Fruit fly (Drosophila melanogaster) whole organism, embryonic: ENCODE data around the gene kibra.

Source experiments
- Asciz ChIP-seq: fragments of 200-800 bp; sonication (Bioruptor generic); optimal IDR thresholded peaks from 2 replicates; lab custom pipeline; 2017; ENCODE audit warnings: missing biosample characterization, mild to moderate bottlenecking, missing genetic modification characterization, missing genetic modification reagents
- Atf3 ChIP-seq: fragments of 200-800 bp; sonication (Bioruptor generic); optimal IDR thresholded peaks from 3 replicates; lab custom pipeline; 2016; ENCODE audit warnings: missing biosample characterization, missing genetic modification characterization
- Bgb ChIP-seq: fragments of 200-800 bp; sonication (Bioruptor generic); IDR thresholded peaks from 2 replicates; pipeline ENCODE4 v1.3.6; 2022; ENCODE audit warnings: missing biosample characterization, missing genetic modification characterization; ENCODE audit not compliant: partially characterized antibody
- CG10462 ChIP-seq: fragments of 200-800 bp; sonication (Bioruptor generic); optimal IDR thresholded peaks from 2 replicates; lab custom pipeline; 2016; ENCODE audit warnings: missing biosample characterization, missing genetic modification characterization
- CG15514 ChIP-seq: fragments of 200-800 bp; sonication (Bioruptor generic); optimal IDR thresholded peaks from 3 replicates; lab custom pipeline; 2017; ENCODE audit warnings: missing biosample characterization, missing genetic modification characterization, mild to moderate bottlenecking, moderate library complexity, missing genetic modification reagents
- CG16863 ChIP-seq: fragments of 200-800 bp; sonication (Bioruptor generic); optimal IDR thresholded peaks from 3 replicates; lab custom pipeline; 2016; ENCODE audit warnings: missing biosample characterization, missing genetic modification characterization
- CG18262 ChIP-seq: fragments of 200-800 bp; optimal IDR thresholded peaks from 3 replicates; lab custom pipeline; 2019; ENCODE audit warnings: missing biosample characterization, mild to moderate bottlenecking, missing genetic modification characterization, moderate library complexity
- CG2678 ChIP-seq: fragments of 200-800 bp; sonication (Bioruptor generic); optimal IDR thresholded peaks from 3 replicates; lab custom pipeline; 2019; ENCODE audit warnings: missing biosample characterization, mild to moderate bottlenecking, missing genetic modification characterization, moderate library complexity
- CG3281 ChIP-seq: fragments of 200-800 bp; sonication (Bioruptor generic); optimal IDR thresholded peaks from 3 replicates; lab custom pipeline; 2017; ENCODE audit warnings: missing biosample characterization, mild to moderate bottlenecking, missing genetic modification characterization
- CG33213 ChIP-seq: fragments of 200-800 bp; sonication (Bioruptor generic); optimal IDR thresholded peaks from 3 replicates; lab custom pipeline; 2016; ENCODE audit warnings: missing biosample characterization, missing genetic modification characterization
- CG33557 ChIP-seq: fragments of 200-800 bp; sonication (Bioruptor generic); optimal IDR thresholded peaks from 2 replicates; lab custom pipeline; 2019; ENCODE audit warnings: missing biosample characterization, mild to moderate bottlenecking, missing genetic modification characterization, moderate library complexity
- CG4707 ChIP-seq: fragments of 200-800 bp; sonication (Bioruptor generic); optimal IDR thresholded peaks from 2 replicates; lab custom pipeline; 2018; ENCODE audit warnings: missing biosample characterization, mild to moderate bottlenecking, missing genetic modification characterization, moderate library complexity
- CG6175 ChIP-seq: fragments of 200-800 bp; sonication (Bioruptor generic); IDR thresholded peaks from 3 replicates; pipeline ENCODE4 v1.3.6; 2022; ENCODE audit warnings: missing biosample characterization, missing genetic modification characterization
- CG6254 ChIP-seq: fragments of 200-800 bp; sonication (Bioruptor generic); optimal IDR thresholded peaks from 3 replicates; lab custom pipeline; 2017; ENCODE audit warnings: mild to moderate bottlenecking, missing biosample characterization, missing genetic modification reagents, missing genetic modification characterization
- CG6765 ChIP-seq: fragments of 200-800 bp; sonication (Bioruptor generic); optimal IDR thresholded peaks from 3 replicates; lab custom pipeline; 2017; ENCODE audit warnings: missing biosample characterization, mild to moderate bottlenecking, missing genetic modification characterization
- CG7271 ChIP-seq: fragments of 200-800 bp; sonication (Bioruptor generic); optimal IDR thresholded peaks from 2 replicates; lab custom pipeline; 2018; ENCODE audit warnings: missing biosample characterization, mild to moderate bottlenecking, missing genetic modification characterization, moderate library complexity
- CG8944 ChIP-seq: fragments of 200-800 bp; sonication (Bioruptor generic); optimal IDR thresholded peaks from 3 replicates; lab custom pipeline; 2016; ENCODE audit warnings: missing biosample characterization, missing genetic modification characterization
- CG9215 ChIP-seq: fragments of 200-800 bp; sonication (Bioruptor generic); IDR thresholded peaks from 2 replicates; pipeline ENCODE4 v1.3.6; 2022; ENCODE audit warnings: missing biosample characterization, missing genetic modification characterization
- CG9727 ChIP-seq: fragments of 200-800 bp; sonication (Bioruptor generic); optimal IDR thresholded peaks from 3 replicates; lab custom pipeline; 2017; ENCODE audit warnings: missing biosample characterization, mild to moderate bottlenecking, missing genetic modification characterization
- CkIIα-i1 ChIP-seq: fragments of 200-800 bp; sonication (Bioruptor generic); IDR thresholded peaks from 2 replicates; pipeline ENCODE4 v1.3.6; 2022; ENCODE audit warnings: missing biosample characterization, missing genetic modification characterization
- D ChIP-seq, 2 experiments: fragments of 200-800 bp in 1 of 2; fragments of >200 bp in 1 of 2; sonication (Bioruptor generic) in 1 of 2; optimal IDR thresholded peaks; 2 replicates in 1 of 2; 3 replicates in 1 of 2; lab custom pipeline; 2017; ENCODE audit warnings: mild to moderate bottlenecking in 1 of 2, missing biosample characterization in 1 of 2, missing genetic modification characterization in 1 of 2, missing genetic modification reagents in 1 of 2
- Dip3 ChIP-seq: fragments of 200-800 bp; sonication (Bioruptor generic); optimal IDR thresholded peaks from 3 replicates; lab custom pipeline; 2016; ENCODE audit warnings: missing biosample characterization, missing genetic modification characterization
- E2f1 ChIP-seq: fragments of 200-800 bp; sonication (Bioruptor generic); IDR thresholded peaks from 2 replicates; pipeline ENCODE4 v1.3.6; 2022; ENCODE audit warnings: missing biosample characterization, missing genetic modification characterization
- Hr39 ChIP-seq: fragments of >200 bp; optimal IDR thresholded peaks from 2 replicates; lab custom pipeline; 2017
- MBD-R2 ChIP-seq: fragments of 200-800 bp; sonication (Bioruptor generic); IDR thresholded peaks from 2 replicates; pipeline ENCODE4 v1.3.6; 2022; ENCODE audit warnings: missing biosample characterization, missing genetic modification characterization
- Meics ChIP-seq: fragments of 200-800 bp; sonication (Bioruptor generic); optimal IDR thresholded peaks from 2 replicates; lab custom pipeline; 2017; ENCODE audit warnings: missing biosample characterization, mild to moderate bottlenecking, missing genetic modification characterization
- Mes4 ChIP-seq: fragments of 200-800 bp; sonication (Bioruptor generic); optimal IDR thresholded peaks from 2 replicates; lab custom pipeline; 2016; ENCODE audit warnings: missing biosample characterization, missing genetic modification characterization
- Mrtf ChIP-seq: fragments of 200-800 bp; sonication (Bioruptor generic); IDR thresholded peaks from 3 replicates; pipeline ENCODE4 v1.3.6; 2022; ENCODE audit warnings: missing biosample characterization, missing genetic modification characterization
- Opbp ChIP-seq: fragments of 200-800 bp; sonication (Bioruptor generic); IDR thresholded peaks from 3 replicates; pipeline ENCODE4 v1.3.6; 2022; ENCODE audit warnings: missing biosample characterization, missing genetic modification characterization; ENCODE audit not compliant: partially characterized antibody
- Ptx1 ChIP-seq: fragments of 200-800 bp; sonication (Bioruptor generic); IDR thresholded peaks from 2 replicates; pipeline ENCODE4 v1.3.6; 2022; ENCODE audit warnings: missing biosample characterization, missing genetic modification characterization
- Scr ChIP-seq: fragments of 200-800 bp; sonication (Bioruptor generic); IDR thresholded peaks from 2 replicates; pipeline ENCODE4 v1.3.6; 2022; ENCODE audit warnings: missing biosample characterization, missing genetic modification characterization; ENCODE audit not compliant: partially characterized antibody
- exex ChIP-seq: fragments of 200-800 bp; sonication (Bioruptor generic); optimal IDR thresholded peaks from 4 replicates; lab custom pipeline; 2018; ENCODE audit warnings: missing biosample characterization, mild to moderate bottlenecking, missing genetic modification characterization, moderate library complexity
- fd102C ChIP-seq: fragments of 200-800 bp; sonication (Bioruptor generic); optimal IDR thresholded peaks from 2 replicates; lab custom pipeline; 2018; ENCODE audit warnings: missing biosample characterization, mild to moderate bottlenecking, missing genetic modification characterization, moderate library complexity
- fd64A ChIP-seq: fragments of 200-800 bp; sonication (Bioruptor generic); optimal IDR thresholded peaks from 3 replicates; lab custom pipeline; 2018; ENCODE audit warnings: missing biosample characterization, mild to moderate bottlenecking, missing genetic modification characterization
- ftz-f1 ChIP-seq: fragments of 200-800 bp; sonication (Bioruptor generic); optimal IDR thresholded peaks from 2 replicates; lab custom pipeline; 2016; ENCODE audit warnings: missing biosample characterization, missing genetic modification characterization
- gsb ChIP-seq: fragments of 200-800 bp; sonication (Bioruptor generic); IDR thresholded peaks from 2 replicates; pipeline ENCODE4 v1.3.6; 2022; ENCODE audit warnings: missing biosample characterization, missing genetic modification characterization
- hbn ChIP-seq: fragments of 200-800 bp; sonication (Bioruptor generic); IDR thresholded peaks from 2 replicates; pipeline ENCODE4 v1.3.6; 2022; ENCODE audit warnings: missing biosample characterization, missing genetic modification characterization; ENCODE audit not compliant: partially characterized antibody
- inv ChIP-seq: fragments of 200-800 bp; sonication (Bioruptor generic); IDR thresholded peaks from 2 replicates; pipeline ENCODE4 v1.3.6; 2022; ENCODE audit warnings: missing biosample characterization, missing genetic modification characterization; ENCODE audit not compliant: partially characterized antibody
- klu ChIP-seq: fragments of 200-800 bp; sonication (Bioruptor generic); IDR thresholded peaks from 2 replicates; pipeline ENCODE4 v1.3.6; 2022; ENCODE audit warnings: missing biosample characterization, missing genetic modification characterization
- lbe ChIP-seq: fragments of 200-800 bp; sonication (Bioruptor generic); optimal IDR thresholded peaks from 2 replicates; lab custom pipeline; 2016; ENCODE audit warnings: missing biosample characterization, mild to moderate bottlenecking, missing genetic modification characterization
- nom ChIP-seq: fragments of 200-800 bp; sonication (Bioruptor generic); optimal IDR thresholded peaks from 2 replicates; lab custom pipeline; 2017; ENCODE audit warnings: missing biosample characterization, missing genetic modification characterization, mild to moderate bottlenecking, moderate library complexity, missing genetic modification reagents
- pho ChIP-seq: fragments of 200-800 bp; sonication (Bioruptor generic); optimal IDR thresholded peaks from 2 replicates; lab custom pipeline; 2016; ENCODE audit warnings: missing biosample characterization, missing genetic modification characterization
- prd ChIP-seq, 3 experiments: fragments of >200 bp in 2 of 3; fragments of 200-800 bp in 1 of 3; sonication (Bioruptor generic) in 1 of 3; optimal IDR thresholded peaks in 2 of 3; IDR thresholded peaks in 1 of 3; 2 replicates in 2 of 3; 3 replicates in 1 of 3; pipeline versions ENCODE4 v1.3.6 to Lab custom; 2017 to 2022; ENCODE audit warnings: missing biosample characterization in 1 of 3, missing genetic modification characterization in 1 of 3
- ranshi ChIP-seq: fragments of 200-800 bp; sonication (Bioruptor generic); IDR thresholded peaks from 2 replicates; pipeline ENCODE4 v1.3.6; 2022; ENCODE audit warnings: missing biosample characterization, missing genetic modification characterization
- slbo ChIP-seq: fragments of 200-800 bp; sonication (Bioruptor generic); IDR thresholded peaks from 2 replicates; pipeline ENCODE4 v1.3.6; 2022; ENCODE audit warnings: missing biosample characterization, missing genetic modification characterization
- sna ChIP-seq: fragments of 200-800 bp; sonication (Bioruptor generic); IDR thresholded peaks from 2 replicates; pipeline ENCODE4 v1.3.6; 2022; ENCODE audit warnings: missing biosample characterization, missing genetic modification characterization; ENCODE audit not compliant: partially characterized antibody
- wor ChIP-seq: fragments of 200-800 bp; sonication (Bioruptor generic); IDR thresholded peaks from 2 replicates; pipeline ENCODE4 v1.3.6; 2022; ENCODE audit warnings: missing biosample characterization, missing genetic modification characterization
- z ChIP-seq: fragments of 200-800 bp; sonication (Bioruptor generic); IDR thresholded peaks from 3 replicates; pipeline ENCODE4 v1.3.6; 2022; ENCODE audit warnings: missing biosample characterization, missing genetic modification characterization

The kibra gene

dm6 chr3R:14723671-14724500, at the start of gene kibra (continued):
- TF ChIP-seq CG15514 (GFP tag; lab: Kevin White, UChicago), result peak; percentile 100
- TF ChIP-seq hbn (GFP tag; lab: Robert Waterston, UW), result no peak
- TF ChIP-seq CG6254 (GFP tag; lab: Kevin White, UChicago), result peak; percentile 23
- TF ChIP-seq fd102C (GFP tag; lab: Kevin White, UChicago), result no peak
- no peak for TF ChIP-seq z (GFP tag; lab: Robert Waterston, UW)
- no peak for TF ChIP-seq Mrtf (GFP tag; lab: Robert Waterston, UW)
- TF ChIP-seq klu (GFP tag; lab: Robert Waterston, UW), result no peak
- TF ChIP-seq slbo (GFP tag; lab: Robert Waterston, UW), result no peak
- no peak for TF ChIP-seq CG6175 (GFP tag; lab: Robert Waterston, UW)
- TF ChIP-seq CG9727 (GFP tag; lab: Kevin White, UChicago), result peak; percentile 72
- TF ChIP-seq ranshi (GFP tag; lab: Robert Waterston, UW), result no peak
- TF ChIP-seq Meics (GFP tag; lab: Kevin White, UChicago), result peak; percentile 59
- peak; percentile 30 for TF ChIP-seq Atf3 (GFP tag; lab: Kevin White, UChicago)
- peak; percentile 51 for TF ChIP-seq fd64A (GFP tag; lab: Kevin White, UChicago)
- peak; percentile 22 for TF ChIP-seq exex (tag; lab: Kevin White, UChicago)
- peak; percentile 49 for TF ChIP-seq CG6765 (GFP tag; lab: Kevin White, UChicago)
- peak; percentile 70 for TF ChIP-seq pho
- TF ChIP-seq D (optimal IDR thresholded peaks at IDR 0.05; lab: Kevin White, UChicago), result no peak
- TF ChIP-seq D (GFP tag; optimal IDR thresholded peaks at IDR 0.05; lab: Kevin White, UChicago), result peak; percentile 48
- peak; percentile 94 for TF ChIP-seq CG33213 (GFP tag; lab: Kevin White, UChicago)
- peak; percentile 81 for TF ChIP-seq CG8944 (GFP tag; lab: Kevin White, UChicago)
- TF ChIP-seq CG2678 (tag; lab: Kevin White, UChicago), result peak; percentile 63
- TF ChIP-seq CG10462, result peak; percentile 53
- peak; percentile 21 for TF ChIP-seq Asciz (GFP tag; lab: Kevin White, UChicago)
- TF ChIP-seq CG7271 (tag; lab: Kevin White, UChicago), result peak; percentile 15
- TF ChIP-seq inv, result no peak
- peak; percentile 44 for TF ChIP-seq CG18262
- TF ChIP-seq prd (optimal IDR thresholded peaks at IDR 0.05; lab: Kevin White, UChicago), result no peak
- no peak for TF ChIP-seq prd (GFP tag; IDR thresholded peaks at IDR 0.05; lab: Robert Waterston, UW)
- TF ChIP-seq Hr39, result no peak
- TF ChIP-seq Scr (GFP tag; lab: Robert Waterston, UW), result no peak
- peak; percentile 47 for TF ChIP-seq ftz-f1 (GFP tag; lab: Kevin White, UChicago)
- no peak for TF ChIP-seq CG9215 (GFP tag; lab: Robert Waterston, UW)
- no peak for TF ChIP-seq wor
- TF ChIP-seq CkIIα-i1 (GFP tag; lab: Robert Waterston, UW), result no peak
- no peak for TF ChIP-seq MBD-R2 (GFP tag; lab: Robert Waterston, UW)
- TF ChIP-seq Dip3, result peak; percentile 67
- peak; percentile 28 for TF ChIP-seq CG3281
- TF ChIP-seq Opbp (GFP tag; lab: Robert Waterston, UW), result no peak
- peak; percentile 13 for TF ChIP-seq Mes4 (GFP tag; lab: Kevin White, UChicago)
- TF ChIP-seq lbe (GFP tag; lab: Kevin White, UChicago), result peak; percentile 17
- TF ChIP-seq gsb (GFP tag; lab: Robert Waterston, UW), result no peak
- TF ChIP-seq CG4707 (GFP tag; lab: Kevin White, UChicago), result no peak
- TF ChIP-seq Ptx1 (GFP tag; lab: Robert Waterston, UW), result no peak
- TF ChIP-seq Bgb (GFP tag; lab: Robert Waterston, UW), result no peak
- peak; percentile 38 for TF ChIP-seq CG16863 (GFP tag; lab: Kevin White, UChicago)
- TF ChIP-seq CG33557, result peak; percentile 36
- TF ChIP-seq nom (GFP tag; lab: Kevin White, UChicago), result peak; percentile 46
- no peak for TF ChIP-seq E2f1 (GFP tag; lab: Robert Waterston, UW)
- no peak for TF ChIP-seq sna (GFP tag; lab: Robert Waterston, UW)
